Worm (Caenorhabditis elegans): ENCODE results near the gene rsp-1.

Gene rsp-1

DNA sequence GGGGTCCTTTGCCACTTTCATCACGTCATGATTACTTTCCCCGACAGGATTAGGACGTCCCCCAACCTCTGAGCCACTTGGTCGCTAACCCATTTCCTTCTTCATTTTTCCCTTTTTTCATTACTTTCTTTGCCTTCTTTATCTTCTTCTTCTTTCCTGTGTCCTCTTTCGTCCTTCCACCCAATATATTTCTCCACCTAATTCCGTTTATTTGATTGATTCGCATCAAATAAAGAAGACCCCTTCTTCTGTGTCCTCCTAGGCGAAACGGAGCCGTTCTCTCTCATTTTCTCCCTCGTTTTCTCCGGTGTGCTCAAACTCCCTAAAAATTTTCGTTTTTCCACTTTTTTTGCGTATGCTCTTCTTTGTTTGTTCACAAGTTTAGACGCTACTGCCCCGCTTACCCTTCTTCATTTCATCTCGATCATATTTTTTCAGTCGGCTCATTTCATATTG is 43.5 kb upstream of the rsp-1 start, which contains the start of gene C05D12.7:
Gene C05D12.7 (plus strand): TSS at position 406 of the 456 bp plus-strand sequence.
- TF ChIP-seq sma-3 (GFP tag; optimal IDR thresholded peaks at IDR 0.05) (no peak), nhr-129 (tag; optimal IDR thresholded peaks at IDR 0.05) (no peak), lsy-2 (tag; optimal IDR thresholded peaks at IDR 0.05) (no peak), peb-1 (tag; optimal IDR thresholded peaks at IDR 0.05) (no peak), ztf-11 (tag; optimal IDR thresholded peaks at IDR 0.05) (no peak), snpc-4 (tag; optimal IDR thresholded peaks at IDR 0.05) (no peak), nhr-23 (tag; optimal IDR thresholded peaks at IDR 0.05) (no peak), egl-27 (tag; optimal IDR thresholded peaks at IDR 0.05) (no peak), skn-1 (tag; optimal IDR thresholded peaks at IDR 0.05) (no peak)

DNA sequence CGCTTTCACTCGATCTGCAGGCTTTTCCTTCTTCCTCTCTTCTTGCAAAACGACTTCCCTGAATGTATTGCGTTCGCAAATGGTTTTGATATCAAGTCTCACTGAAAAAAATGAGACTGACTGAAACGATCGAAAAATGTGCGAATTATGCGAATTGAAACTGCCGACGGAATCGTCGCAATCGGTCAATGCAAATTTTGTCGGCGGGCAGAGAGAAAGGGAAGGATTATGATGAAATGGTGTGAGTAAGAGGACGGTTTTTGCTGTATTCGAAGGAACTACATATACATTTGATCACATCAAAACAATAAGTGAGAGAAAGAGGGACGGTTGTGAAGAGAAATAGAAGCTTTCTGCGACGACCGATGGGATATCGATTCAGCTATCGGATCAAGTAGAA is 37.5 kb upstream of the rsp-1 start, which contains the start of gene C05D12.1:
Gene C05D12.1 (minus strand): TSS at position 101 of the 400 bp plus-strand sequence.
- TF ChIP-seq unc-55 (GFP tag; optimal IDR thresholded peaks at IDR 0.05) = no peak
- TF ChIP-seq ceh-82 (tag; optimal IDR thresholded peaks at IDR 0.05) = no peak
- no peak for TF ChIP-seq ceh-16 (tag; optimal IDR thresholded peaks at IDR 0.05)
- no peak for TF ChIP-seq sma-9 (GFP tag; optimal IDR thresholded peaks at IDR 0.05)
- no peak for TF ChIP-seq sma-9 (tag; optimal IDR thresholded peaks at IDR 0.05)
- no peak for TF ChIP-seq zag-1 (tag; optimal IDR thresholded peaks at IDR 0.05)
- no peak for TF ChIP-seq lin-13 (GFP tag; optimal IDR thresholded peaks at IDR 0.05)
- TF ChIP-seq Y55F3AM.14 (GFP tag; optimal IDR thresholded peaks at IDR 0.05) = no peak
- TF ChIP-seq F13H6.1 (tag; optimal IDR thresholded peaks at IDR 0.05) = no peak
- TF ChIP-seq sma-3 (GFP tag; optimal IDR thresholded peaks at IDR 0.05) = no peak
- no peak for TF ChIP-seq unc-39 (tag; optimal IDR thresholded peaks at IDR 0.05)
- TF ChIP-seq elt-3 (tag; optimal IDR thresholded peaks at IDR 0.05) = no peak
- no peak for TF ChIP-seq fos-1 (tag; optimal IDR thresholded peaks at IDR 0.05)
- TF ChIP-seq nhr-129 (tag; optimal IDR thresholded peaks at IDR 0.05) = no peak
- no peak for TF ChIP-seq gmeb-1 (tag; optimal IDR thresholded peaks at IDR 0.05)
- no peak for TF ChIP-seq lin-39 (tag; optimal IDR thresholded peaks at IDR 0.05)
- TF ChIP-seq lsy-2 (tag; optimal IDR thresholded peaks at IDR 0.05) = no peak
- no peak for TF ChIP-seq crh-2 (tag; optimal IDR thresholded peaks at IDR 0.05)

DNA sequence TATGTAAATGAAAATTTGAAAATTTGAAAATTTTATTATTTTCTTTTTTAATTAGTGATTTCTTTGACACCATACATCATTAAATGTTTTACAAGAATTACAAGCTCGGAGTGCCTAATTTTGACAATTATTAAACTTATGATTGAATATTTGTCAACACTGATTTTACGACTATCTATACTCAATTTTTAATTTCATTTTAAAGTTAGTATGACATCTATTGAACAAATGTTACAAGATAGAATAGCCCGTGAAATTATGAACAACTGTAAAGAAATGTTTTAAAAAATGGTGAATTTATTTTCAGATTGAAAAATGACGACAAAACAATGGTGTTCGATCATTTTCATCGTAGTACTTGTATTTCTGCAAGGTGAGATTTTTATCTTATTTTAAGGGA is 35.2 kb upstream of the rsp-1 start, which contains the start of gene C05D12.2:
Gene C05D12.2 (plus strand): TSS at position 301 of the 400 bp plus-strand sequence.
- TF ChIP-seq fos-1 (tag; optimal IDR thresholded peaks at IDR 0.05) = no peak
- no peak for TF ChIP-seq alr-1 (tag; optimal IDR thresholded peaks at IDR 0.05)
- TF ChIP-seq unc-62 (GFP tag; optimal IDR thresholded peaks at IDR 0.05) = no peak
- no peak for TF ChIP-seq nhr-25 (tag; optimal IDR thresholded peaks at IDR 0.05)
- no peak for TF ChIP-seq nhr-77 (tag; optimal IDR thresholded peaks at IDR 0.05)
- no peak for TF ChIP-seq ZK546.5 (tag; optimal IDR thresholded peaks at IDR 0.05)
- no peak for TF ChIP-seq sem-4 (tag; optimal IDR thresholded peaks at IDR 0.05)

DNA sequence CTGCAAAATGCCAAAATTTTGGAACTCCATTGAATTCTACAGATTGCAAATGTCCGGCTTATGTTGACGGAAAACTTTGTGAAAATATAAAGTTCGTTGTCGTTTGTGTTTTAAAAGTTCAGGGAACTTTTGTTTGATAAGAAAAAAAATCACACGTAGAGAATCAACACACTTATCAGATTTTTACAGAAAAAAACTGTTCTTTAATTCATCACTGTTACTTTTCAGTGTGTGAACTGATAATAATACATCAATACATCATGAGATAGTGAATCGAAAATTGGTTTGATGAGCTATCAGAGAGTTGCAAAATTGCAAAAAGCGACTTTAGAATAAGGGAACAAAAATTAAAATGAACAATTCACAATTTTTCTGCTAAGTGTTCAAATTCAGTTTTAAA is 34.7 kb upstream of the rsp-1 start:
- TF ChIP-seq skn-1 (tag; optimal IDR thresholded peaks at IDR 0.05) (no peak), fos-1 (tag; optimal IDR thresholded peaks at IDR 0.05) (peak; percentile 80), zag-1 (tag; optimal IDR thresholded peaks at IDR 0.05) (no peak), mdl-1 (tag; optimal IDR thresholded peaks at IDR 0.05) (no peak), crh-2 (tag; optimal IDR thresholded peaks at IDR 0.05) (no peak), aly-2 (tag; optimal IDR thresholded peaks at IDR 0.05) (no peak), F13H6.1 (tag; optimal IDR thresholded peaks at IDR 0.05) (no peak), lsy-2 (tag; optimal IDR thresholded peaks at IDR 0.05) (no peak)

DNA sequence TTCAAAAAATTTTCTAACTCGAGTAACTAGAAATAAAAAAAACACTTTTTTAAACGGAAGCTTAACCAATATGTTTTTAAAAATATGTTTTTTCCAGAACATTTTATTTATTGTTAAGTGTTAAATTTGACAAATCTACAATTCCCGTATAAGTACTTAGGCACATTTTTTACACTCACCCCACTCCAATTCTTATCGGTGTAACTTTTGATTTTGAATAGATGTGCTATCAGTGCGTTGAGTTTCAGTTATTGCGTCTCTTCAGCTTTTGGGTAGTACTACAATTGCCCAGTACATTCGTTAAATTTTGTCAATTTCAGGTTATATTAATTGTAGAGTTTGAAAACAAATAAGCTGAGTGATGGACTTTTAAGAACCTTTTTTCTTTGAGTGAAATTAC is 29.1 kb upstream of the rsp-1 start:
- peak; percentile 59 for TF ChIP-seq fos-1 (tag; optimal IDR thresholded peaks at IDR 0.05)
- TF ChIP-seq aly-2 (tag; optimal IDR thresholded peaks at IDR 0.05) = no peak

DNA sequence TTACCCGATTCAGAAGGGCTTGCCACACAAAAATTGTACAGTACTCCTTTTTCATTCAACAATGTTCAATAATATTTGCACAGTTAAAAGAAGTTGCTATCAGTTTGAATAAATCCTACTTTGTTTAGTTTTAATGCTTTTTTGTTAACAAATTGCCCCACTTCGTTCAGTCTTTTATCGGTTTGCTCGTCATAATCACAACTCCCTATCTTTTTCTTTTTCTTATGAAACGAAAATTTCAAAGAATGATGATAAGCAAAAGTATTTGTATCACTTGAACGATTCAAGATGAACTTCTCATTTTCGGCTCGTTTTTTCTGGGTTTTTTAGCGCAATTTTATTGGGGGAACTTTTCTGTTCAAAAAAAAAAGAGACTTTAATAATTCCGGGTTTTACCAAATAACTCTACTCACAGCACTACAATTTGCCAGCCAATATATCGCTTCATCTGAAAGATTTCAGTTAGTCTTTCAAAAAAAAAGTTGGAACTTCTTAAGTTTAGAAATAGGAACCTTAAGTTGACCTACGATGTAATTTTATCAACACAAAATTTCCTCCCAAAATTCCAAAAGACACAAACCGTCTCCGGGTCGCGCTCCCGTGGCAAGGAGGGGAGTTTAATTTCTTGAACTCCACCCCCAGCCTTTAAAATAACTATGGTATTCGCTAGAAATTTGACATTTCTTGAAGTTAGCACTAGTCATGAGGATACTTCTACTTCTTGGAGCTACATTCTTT is 28.4 kb upstream of the rsp-1 start, which contains the start of gene C05D12.3:
Gene C05D12.3 (plus strand): TSS at position 688 of the 738 bp plus-strand sequence.
- TF ChIP-seq fos-1 (tag; optimal IDR thresholded peaks at IDR 0.05) (peak; percentile 68), unc-55 (GFP tag; optimal IDR thresholded peaks at IDR 0.05) (no peak), peb-1 (tag; optimal IDR thresholded peaks at IDR 0.05) (no peak)
